Worm (Caenorhabditis elegans) whole organism, young adult: Measurements from ENCODE around the gene Y7A5A.24.

ENCODE experiments used
- B0261.1 ChIP-seq: sonication (generic microtip); optimal IDR thresholded peaks from 2 replicates; lab custom pipeline; 2016; ENCODE audit warnings: mild to moderate bottlenecking, missing genetic modification characterization, moderate library complexity, missing compliant biosample characterization
- C06A6.2 ChIP-seq: fragments of 200-800 bp; sonication (Bioruptor generic); conservative IDR thresholded peaks from 2 replicates; pipeline ENCODE4 v1.3.6; 2022; ENCODE audit warnings: missing genetic modification characterization, missing compliant biosample characterization
- F10E7.11 ChIP-seq: sonication (generic microtip); optimal IDR thresholded peaks from 2 replicates; lab custom pipeline; 2017; ENCODE audit warnings: mild to moderate bottlenecking, missing genetic modification characterization, moderate library complexity, missing compliant biosample characterization
- F33H1.4 ChIP-seq: fragments of 200-800 bp; sonication (Bioruptor generic); IDR thresholded peaks from 2 replicates; pipeline ENCODE4 v1.3.6; 2022; ENCODE audit warnings: missing genetic modification reagents, missing genetic modification characterization, missing compliant biosample characterization
- ZK185.1 ChIP-seq: sonication (generic microtip); optimal IDR thresholded peaks from 2 replicates; lab custom pipeline; 2016; ENCODE audit warnings: mild to moderate bottlenecking, missing genetic modification characterization, missing compliant biosample characterization; ENCODE audit not compliant: poor library complexity, severe bottlenecking
- ama-1 ChIP-seq, 3 experiments: fragments of 150-350 bp in 1 of 3; sonication (generic microtip) in 2 of 3; optimal IDR thresholded peaks; 2 replicates each; lab custom pipeline; 2014 to 2018; ENCODE audit warnings: missing biosample characterization in 2 of 3, missing genetic modification characterization in 2 of 3, missing genetic modification reagents in 2 of 3
- attf-6 ChIP-seq: fragments of 200-800 bp; sonication (Bioruptor generic); IDR thresholded peaks from 2 replicates; pipeline ENCODE4 v1.3.6; 2022; ENCODE audit warnings: missing genetic modification reagents, missing genetic modification characterization, missing compliant biosample characterization
- bed-1 ChIP-seq: fragments of 200-800 bp; sonication (Bioruptor generic); IDR thresholded peaks from 2 replicates; pipeline ENCODE4 v1.3.6; 2022; ENCODE audit warnings: missing genetic modification reagents, missing genetic modification characterization, missing compliant biosample characterization
- bed-2 ChIP-seq: fragments of 200-800 bp; sonication (Bioruptor generic); IDR thresholded peaks from 2 replicates; pipeline ENCODE4 v1.3.6; 2022; ENCODE audit warnings: missing genetic modification reagents, missing genetic modification characterization, missing compliant biosample characterization
- cebp-1 ChIP-seq, 2 experiments: fragments of 200-800 bp in 1 of 2; sonication (Bioruptor generic) in 1 of 2; sonication (generic microtip) in 1 of 2; IDR thresholded peaks in 1 of 2; optimal IDR thresholded peaks in 1 of 2; 2 replicates each; pipeline versions ENCODE4 v1.3.6 to Lab custom; 2017 to 2022; ENCODE audit warnings: missing compliant biosample characterization in 2 of 2, missing genetic modification characterization in 2 of 2, mild to moderate bottlenecking in 1 of 2, missing genetic modification reagents in 1 of 2, moderate library complexity in 1 of 2
- ceh-100 ChIP-seq: fragments of 200-800 bp; sonication (Bioruptor generic); IDR thresholded peaks from 2 replicates; pipeline ENCODE4 v1.3.6; 2022; ENCODE audit warnings: missing genetic modification reagents, missing genetic modification characterization, missing compliant biosample characterization
- ceh-40 ChIP-seq: fragments of 200-800 bp; sonication (Bioruptor generic); IDR thresholded peaks from 2 replicates; pipeline ENCODE4 v1.3.6; 2022; ENCODE audit warnings: missing genetic modification characterization, missing compliant biosample characterization
- ceh-58 ChIP-seq: fragments of 200-800 bp; sonication (Bioruptor generic); IDR thresholded peaks from 2 replicates; pipeline ENCODE4 v1.3.6; 2022; ENCODE audit warnings: missing genetic modification characterization, missing compliant biosample characterization
- ceh-91 ChIP-seq: fragments of 200-800 bp; sonication (Bioruptor generic); IDR thresholded peaks from 2 replicates; pipeline ENCODE4 v1.3.6; 2022; ENCODE audit warnings: missing genetic modification reagents, missing genetic modification characterization, missing compliant biosample characterization
- chd-7 ChIP-seq: sonication (generic microtip); optimal IDR thresholded peaks from 2 replicates; lab custom pipeline; 2016; ENCODE audit warnings: mild to moderate bottlenecking, missing genetic modification characterization, moderate library complexity, missing compliant biosample characterization
- egrh-3 ChIP-seq: fragments of 200-800 bp; sonication (Bioruptor generic); IDR thresholded peaks from 2 replicates; pipeline ENCODE4 v1.3.6; 2022; ENCODE audit warnings: missing genetic modification reagents, missing genetic modification characterization, missing compliant biosample characterization
- ets-4 ChIP-seq: fragments of 200-800 bp; sonication (Bioruptor generic); optimal IDR thresholded peaks from 2 replicates; lab custom pipeline; 2018; ENCODE audit warnings: mild to moderate bottlenecking, missing genetic modification characterization, missing compliant biosample characterization
- fkh-3 ChIP-seq: sonication (generic microtip); optimal IDR thresholded peaks from 2 replicates; lab custom pipeline; 2016; ENCODE audit warnings: mild to moderate bottlenecking, missing genetic modification characterization, missing compliant biosample characterization
- lin-54 ChIP-seq: fragments of 200-800 bp; sonication (Bioruptor generic); optimal IDR thresholded peaks from 2 replicates; lab custom pipeline; 2018; ENCODE audit warnings: mild to moderate bottlenecking, missing genetic modification characterization, missing compliant biosample characterization
- madf-6 ChIP-seq: fragments of 200-800 bp; sonication (Bioruptor generic); IDR thresholded peaks from 2 replicates; pipeline ENCODE4 v1.3.6; 2022; ENCODE audit warnings: missing genetic modification reagents, missing genetic modification characterization, missing compliant biosample characterization
- madf-8 ChIP-seq: fragments of 200-800 bp; sonication (Bioruptor generic); conservative IDR thresholded peaks from 2 replicates; pipeline ENCODE4 v1.3.6; 2022; ENCODE audit warnings: missing genetic modification reagents, missing genetic modification characterization, missing compliant biosample characterization
- mel-28 ChIP-seq: sonication (generic microtip); optimal IDR thresholded peaks from 2 replicates; lab custom pipeline; 2016; ENCODE audit warnings: borderline replicate concordance, mild to moderate bottlenecking, missing genetic modification characterization, missing compliant biosample characterization
- mxl-1 ChIP-seq: sonication (generic microtip); optimal IDR thresholded peaks from 2 replicates; lab custom pipeline; 2016; ENCODE audit warnings: missing genetic modification characterization, missing compliant biosample characterization
- nfya-2 ChIP-seq: fragments of 200-800 bp; sonication (Bioruptor generic); IDR thresholded peaks from 2 replicates; pipeline ENCODE4 v1.3.6; 2022; ENCODE audit warnings: missing genetic modification reagents, missing genetic modification characterization, missing compliant biosample characterization
- nfyb-1 ChIP-seq: fragments of 200-800 bp; sonication (Bioruptor generic); IDR thresholded peaks from 2 replicates; pipeline ENCODE4 v1.3.6; 2022; ENCODE audit warnings: missing genetic modification reagents, missing genetic modification characterization, missing compliant biosample characterization
- nhr-179 ChIP-seq: sonication (generic microtip); optimal IDR thresholded peaks from 2 replicates; lab custom pipeline; 2016; ENCODE audit warnings: mild to moderate bottlenecking, missing genetic modification characterization, missing compliant biosample characterization
- pbrm-1 ChIP-seq: fragments of 200-800 bp; sonication (Bioruptor generic); IDR thresholded peaks from 2 replicates; pipeline ENCODE4 v1.3.6; 2022; ENCODE audit warnings: missing genetic modification reagents, missing genetic modification characterization, missing compliant biosample characterization
- rec-8 ChIP-seq, 2 experiments: sonication (generic microtip); optimal IDR thresholded peaks; 2 replicates each; lab custom pipeline; 2016; ENCODE audit warnings: mild to moderate bottlenecking in 2 of 2, missing genetic modification characterization in 2 of 2, missing genetic modification reagents in 2 of 2, missing genotype in 2 of 2, missing biosample characterization in 1 of 2, missing compliant biosample characterization in 1 of 2, moderate library complexity in 1 of 2
- snpc-1.1 ChIP-seq: sonication (generic microtip); optimal IDR thresholded peaks from 2 replicates; lab custom pipeline; 2017; ENCODE audit warnings: missing genetic modification characterization, mild to moderate bottlenecking, missing compliant biosample characterization, antibody characterized with exemption, moderate library complexity, missing genotype, missing genetic modification reagents; ENCODE audit not compliant: insufficient read depth
- snpc-1.3 ChIP-seq: sonication (generic microtip); optimal IDR thresholded peaks from 2 replicates; lab custom pipeline; 2017; ENCODE audit warnings: missing genetic modification characterization, mild to moderate bottlenecking, missing compliant biosample characterization, antibody characterized with exemption, moderate library complexity, missing genotype, missing genetic modification reagents; ENCODE audit not compliant: insufficient read depth
- snpc-4 ChIP-seq, 5 experiments: fragments of 150-350 bp in 1 of 5; sonication (generic microtip) in 4 of 5; optimal IDR thresholded peaks; 2 replicates each; lab custom pipeline; 2014 to 2018; ENCODE audit warnings: missing genetic modification characterization in 5 of 5, missing biosample characterization in 3 of 5, antibody characterized with exemption in 2 of 5, mild to moderate bottlenecking in 2 of 5, missing compliant biosample characterization in 2 of 5, missing genotype in 2 of 5, moderate library complexity in 2 of 5, missing genetic modification reagents in 1 of 5
- tbp1 ChIP-seq: fragments of 200-800 bp; sonication (Bioruptor generic); optimal IDR thresholded peaks from 2 replicates; lab custom pipeline; 2018; ENCODE audit warnings: mild to moderate bottlenecking, missing genetic modification characterization, missing compliant biosample characterization
- tlf-1 ChIP-seq: fragments of 200-800 bp; sonication (Bioruptor generic); optimal IDR thresholded peaks from 2 replicates; lab custom pipeline; 2018; ENCODE audit warnings: mild to moderate bottlenecking, missing genetic modification characterization, missing compliant biosample characterization
- unc-130 ChIP-seq: sonication (generic microtip); optimal IDR thresholded peaks from 2 replicates; lab custom pipeline; 2016; ENCODE audit warnings: missing genetic modification reagents, missing genetic modification characterization, missing compliant biosample characterization
- unc-62 ChIP-seq: fragments of 150-350 bp; optimal IDR thresholded peaks from 2 replicates; lab custom pipeline; 2014; ENCODE audit warnings: missing biosample characterization, missing genetic modification reagents, missing genetic modification characterization

Y7A5A.24 gene

DNA sequence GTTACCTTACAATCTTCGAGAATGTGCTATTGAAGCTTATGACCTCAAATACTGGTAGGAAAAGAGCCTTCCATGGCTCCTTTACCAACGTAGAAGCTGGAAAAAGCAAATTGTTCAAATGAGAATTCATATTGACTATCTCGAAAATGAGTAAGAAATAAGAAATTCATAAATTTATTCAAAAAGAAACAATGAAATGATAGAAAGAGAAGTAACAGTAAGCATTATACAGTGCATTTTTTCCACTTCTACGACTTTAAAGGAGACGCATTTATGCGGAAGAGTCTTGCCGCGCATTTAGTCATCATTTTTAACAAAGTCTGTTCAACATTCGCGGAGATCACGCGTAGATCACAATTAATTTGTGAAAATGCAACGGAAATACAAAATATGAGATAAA lies 13.1 kb upstream of the Y7A5A.24 start, which contains the start of gene Y7A5A.10:
Gene Y7A5A.10 (minus strand): TSS at position 101 of the 400 bp plus-strand sequence.
- TF ChIP-seq F33H1.4 (GFP tag; lab: Robert Waterston, UW) (no peak), snpc-4 (GFP tag; optimal IDR thresholded peaks at IDR 0.05; lab: Kevin White, UChicago) (no peak), snpc-4 (tag; optimal IDR thresholded peaks at IDR 0.05; lab: Kevin White, UChicago) (no peak), fkh-3 (tag; lab: Kevin White, UChicago) (no peak), chd-7 (tag; lab: Kevin White, UChicago) (no peak), nhr-179 (tag; lab: Kevin White, UChicago) (no peak), cebp-1 (GFP tag; IDR thresholded peaks at IDR 0.05; lab: Robert Waterston, UW) (no peak), cebp-1 (tag; optimal IDR thresholded peaks at IDR 0.05; lab: Kevin White, UChicago) (no peak), ceh-58 (GFP tag; lab: Robert Waterston, UW) (no peak), lin-54 (GFP tag; lab: Kevin White, UChicago) (no peak), ets-4 (no peak), ceh-91 (GFP tag; lab: Robert Waterston, UW) (no peak), B0261.1 (tag; lab: Kevin White, UChicago) (no peak), snpc-1.1 (tag; lab: Kevin White, UChicago) (no peak), ceh-100 (no peak), nfyb-1 (GFP tag; lab: Robert Waterston, UW) (no peak), madf-8 (GFP tag; lab: Robert Waterston, UW) (no peak), attf-6 (GFP tag; lab: Robert Waterston, UW) (no peak), bed-2 (GFP tag; lab: Robert Waterston, UW) (no peak)
- TF ChIP-seq, all 124 proteins: peak for 0

DNA sequence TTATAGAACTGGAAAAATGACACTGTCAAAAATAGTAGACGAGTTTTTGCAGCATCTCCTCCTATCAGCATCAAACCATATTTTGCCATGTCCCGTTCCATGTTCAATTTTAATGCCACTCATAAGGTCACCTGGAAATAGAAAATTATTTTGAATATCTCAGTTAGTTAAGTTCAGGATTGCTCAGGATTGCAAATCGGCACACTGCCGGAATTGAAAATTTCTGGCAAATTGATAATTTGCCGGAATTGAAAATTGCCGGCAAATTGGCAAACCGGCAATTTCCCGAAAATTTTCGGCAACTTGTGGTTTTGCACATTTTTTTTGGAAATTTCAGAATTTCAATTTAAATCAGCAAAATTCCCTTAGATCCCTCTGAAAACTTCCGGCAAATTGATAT lies 4.8 kb upstream of the Y7A5A.24 start, which contains the start of gene Y7A5A.5:
Gene Y7A5A.5 (minus strand): TSS at position 101 of the 400 bp plus-strand sequence.
- no peak for TF ChIP-seq mel-28 (tag; lab: Kevin White, UChicago)
- no peak for TF ChIP-seq ceh-40
- TF ChIP-seq egrh-3 (GFP tag; lab: Robert Waterston, UW), result no peak
- no peak for TF ChIP-seq chd-7 (tag; lab: Kevin White, UChicago)
- no peak for TF ChIP-seq pbrm-1 (GFP tag; lab: Robert Waterston, UW)
- TF ChIP-seq unc-62 (GFP tag; lab: Kevin White, UChicago), result no peak
- no peak for TF ChIP-seq C06A6.2
- TF ChIP-seq rec-8 (tag; optimal IDR thresholded peaks at IDR 0.05; lab: Kevin White, UChicago), result no peak
- TF ChIP-seq F10E7.11, result no peak
- TF ChIP-seq unc-130 (GFP tag; lab: Kevin White, UChicago), result no peak
- no peak for TF ChIP-seq snpc-1.3 (tag; lab: Kevin White, UChicago)
- no peak for TF ChIP-seq tbp1 (GFP tag; lab: Kevin White, UChicago)
- TF ChIP-seq bed-1 (GFP tag; lab: Robert Waterston, UW), result no peak
- no peak for TF ChIP-seq madf-6 (GFP tag; lab: Robert Waterston, UW)
- TF ChIP-seq ZK185.1 (tag; lab: Kevin White, UChicago), result no peak
- no peak for TF ChIP-seq tlf-1 (GFP tag; lab: Kevin White, UChicago)
- TF ChIP-seq mxl-1 (tag; lab: Kevin White, UChicago), result no peak
- TF ChIP-seq nfya-2 (GFP tag; lab: Robert Waterston, UW), result no peak
- no peak for TF ChIP-seq ama-1 (optimal IDR thresholded peaks at IDR 0.05; lab: Kevin White, UChicago)
- no peak for TF ChIP-seq ama-1 (GFP tag; optimal IDR thresholded peaks at IDR 0.05; lab: Kevin White, UChicago)
